Fruit fly (Drosophila melanogaster) Kc167 (cell line): ENCODE results near the gene RIOK1.

Experiments used
- Myc ChIP-seq: fragments of >200 bp; optimal IDR thresholded peaks from 2 replicates; lab custom pipeline; 2017; ENCODE audit warnings: missing external identifiers
- insv ChIP-seq: fragments of >200 bp; optimal IDR thresholded peaks from 3 replicates; lab custom pipeline; 2018; ENCODE audit warnings: missing external identifiers

DNA sequence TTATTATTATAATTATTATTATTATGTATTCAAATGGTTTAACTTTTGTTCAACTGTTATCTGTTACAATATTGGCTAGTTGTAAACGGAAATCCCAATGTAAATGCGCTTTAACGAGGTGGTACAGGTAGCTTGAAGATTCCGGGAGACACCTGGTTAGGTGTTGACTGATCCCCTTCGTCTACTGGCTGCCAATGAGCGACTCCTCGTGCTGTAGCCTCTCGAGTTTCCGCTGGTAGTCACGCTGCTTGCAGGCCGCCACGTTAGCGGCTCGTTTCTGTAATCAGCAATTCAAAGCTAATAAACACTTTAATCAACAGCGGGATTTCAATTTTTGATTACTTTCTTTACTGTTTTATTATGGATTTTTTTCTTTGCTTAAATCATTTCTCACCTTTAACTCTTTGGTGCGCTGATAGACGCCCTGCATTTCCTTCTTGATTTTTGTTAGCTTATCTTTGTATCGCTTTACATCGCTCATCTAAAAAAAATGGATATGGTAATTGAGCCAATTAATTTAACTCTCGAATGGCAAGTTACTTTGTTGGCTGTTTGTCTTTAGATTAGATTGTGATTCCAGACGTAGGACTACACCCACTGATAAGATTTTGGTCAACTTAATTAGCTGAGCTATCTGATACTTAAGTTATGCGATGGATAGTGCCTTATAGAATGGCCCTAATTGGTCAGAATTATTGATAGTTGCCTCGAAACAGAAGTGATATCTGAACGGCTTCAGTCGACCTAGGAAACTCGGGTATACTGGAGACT is 41.7 kb upstream of the RIOK1 start:
- no peak for TF ChIP-seq insv
- TF ChIP-seq Myc, result no peak
